Fruit fly (Drosophila melanogaster): ENCODE measurements around the gene Or85d.

Gene Or85d

dm6 chr3R:8577409-8578255, 25.2 kb downstream of the Or85d start, which contains the start of gene 5-HT2B (continued):
- no peak for TF ChIP-seq CG8359 (GFP tag; optimal IDR thresholded peaks at IDR 0.05; ENCODE audit: borderline replicate concordance)
- TF ChIP-seq gcm (GFP tag; optimal IDR thresholded peaks at IDR 0.05), result no peak
- no peak for TF ChIP-seq hb (GFP tag; IDR thresholded peaks at IDR 0.05; ENCODE audit: partially characterized antibody)
- TF ChIP-seq Eip74EF (GFP tag; optimal IDR thresholded peaks at IDR 0.05), result no peak
- TF ChIP-seq onecut (GFP tag; IDR thresholded peaks at IDR 0.05), result no peak
- no peak for TF ChIP-seq CG17612 (GFP tag; IDR thresholded peaks at IDR 0.05)
- no peak for TF ChIP-seq Rx (GFP tag; IDR thresholded peaks at IDR 0.05)
- TF ChIP-seq CG18764 (GFP tag; optimal IDR thresholded peaks at IDR 0.05), result no peak
- no peak for TF ChIP-seq ttk (GFP tag; IDR thresholded peaks at IDR 0.05)
- TF ChIP-seq Hr78 (GFP tag; optimal IDR thresholded peaks at IDR 0.05), result no peak
- no peak for TF ChIP-seq wek (GFP tag; optimal IDR thresholded peaks at IDR 0.05)
- TF ChIP-seq tap (tag; optimal IDR thresholded peaks at IDR 0.05), result no peak
- TF ChIP-seq HLH4C (GFP tag; IDR thresholded peaks at IDR 0.05; ENCODE audit: partially characterized antibody), result no peak
- TF ChIP-seq Atf-2 (GFP tag; optimal IDR thresholded peaks at IDR 0.05), result no peak
- no peak for TF ChIP-seq sc (optimal IDR thresholded peaks at IDR 0.05)
- no peak for TF ChIP-seq sc (GFP tag; optimal IDR thresholded peaks at IDR 0.05)
- no peak for TF ChIP-seq CTCF (GFP tag; optimal IDR thresholded peaks at IDR 0.05)
- no peak for TF ChIP-seq Bgb (GFP tag; IDR thresholded peaks at IDR 0.05; ENCODE audit: partially characterized antibody)
- no peak for TF ChIP-seq z (GFP tag; IDR thresholded peaks at IDR 0.05)
- TF ChIP-seq pzg (GFP tag; optimal IDR thresholded peaks at IDR 0.05), result no peak
- no peak for TF ChIP-seq CG17829 (tag; optimal IDR thresholded peaks at IDR 0.05)
- TF ChIP-seq CG3407 (GFP tag; optimal IDR thresholded peaks at IDR 0.05), result no peak
- no peak for TF ChIP-seq CG31388 (GFP tag; optimal IDR thresholded peaks at IDR 0.05)
- no peak for TF ChIP-seq Opbp (GFP tag; IDR thresholded peaks at IDR 0.05; ENCODE audit: partially characterized antibody)
- TF ChIP-seq btn (GFP tag; optimal IDR thresholded peaks at IDR 0.05), result no peak
- no peak for TF ChIP-seq Blimp-1 (GFP tag; optimal IDR thresholded peaks at IDR 0.05)
- no peak for TF ChIP-seq CG4404 (GFP tag; IDR thresholded peaks at IDR 0.05)
- no peak for TF ChIP-seq tna (GFP tag; IDR thresholded peaks at IDR 0.05; ENCODE audit: partially characterized antibody)
- no peak for TF ChIP-seq CG18476 (GFP tag; optimal IDR thresholded peaks at IDR 0.05)
- no peak for TF ChIP-seq CG5180 (GFP tag; optimal IDR thresholded peaks at IDR 0.05)
- no peak for TF ChIP-seq stc (GFP tag; IDR thresholded peaks at IDR 0.05)
- no peak for TF ChIP-seq CG8388 (GFP tag; optimal IDR thresholded peaks at IDR 0.05)
- no peak for TF ChIP-seq gro (GFP tag; optimal IDR thresholded peaks at IDR 0.05)
- TF ChIP-seq CG15696 (tag; optimal IDR thresholded peaks at IDR 0.05), result no peak
- peak; percentile 72 for TF ChIP-seq ewg (GFP tag; optimal IDR thresholded peaks at IDR 0.05)
- TF ChIP-seq CG4424 (GFP tag; optimal IDR thresholded peaks at IDR 0.05), result no peak
- no peak for TF ChIP-seq Antp (GFP tag; optimal IDR thresholded peaks at IDR 0.05)
- TF ChIP-seq Chrac-16 (GFP tag; optimal IDR thresholded peaks at IDR 0.05), result no peak
- TF ChIP-seq Taf1 (GFP tag; IDR thresholded peaks at IDR 0.05), result no peak
- no peak for TF ChIP-seq Jarid2 (GFP tag; optimal IDR thresholded peaks at IDR 0.05)
- no peak for TF ChIP-seq HHEX (GFP tag; optimal IDR thresholded peaks at IDR 0.05)
- TF ChIP-seq CG9437 (GFP tag; optimal IDR thresholded peaks at IDR 0.05), result no peak
- TF ChIP-seq eyg (GFP tag; optimal IDR thresholded peaks at IDR 0.05), result no peak
- TF ChIP-seq her (GFP tag; optimal IDR thresholded peaks at IDR 0.05), result no peak
- TF ChIP-seq sens (GFP tag), result no peak
- peak; percentile 27 for TF ChIP-seq Sox102F (GFP tag; optimal IDR thresholded peaks at IDR 0.05)
- TF ChIP-seq nmo (GFP tag; optimal IDR thresholded peaks at IDR 0.05), result peak; percentile 0
- TF ChIP-seq CG11696 (GFP tag; IDR thresholded peaks at IDR 0.05), result no peak
- peak; percentile 22; the same call in 1 of the 2 replicates for TF ChIP-seq Drgx (GFP tag; IDR thresholded peaks at IDR 0.05)

All from whole organism, embryonic.